Worm (Caenorhabditis elegans) whole organism, young adult: ENCODE measurements around the gene arx-6.

Experiments used
- F39B2.1 ChIP-seq: fragments of 200-800 bp; sonication (Bioruptor generic); IDR thresholded peaks from 2 replicates; pipeline ENCODE4 v1.3.6; 2022; ENCODE audit warnings: missing genetic modification reagents, missing genetic modification characterization, missing compliant biosample characterization
- ama-1 ChIP-seq, 3 experiments: fragments of 150-350 bp in 1 of 3; sonication (generic microtip) in 2 of 3; optimal IDR thresholded peaks; 2 replicates each; lab custom pipeline; 2014 to 2018; ENCODE audit warnings: missing biosample characterization in 2 of 3, missing genetic modification characterization in 2 of 3, missing genetic modification reagents in 2 of 3
- aptf-2 ChIP-seq: fragments of 200-800 bp; sonication (Bioruptor generic); conservative IDR thresholded peaks from 2 replicates; pipeline ENCODE4 v1.3.6; 2022; ENCODE audit warnings: missing genetic modification reagents, missing genetic modification characterization, missing compliant biosample characterization
- ceh-40 ChIP-seq: fragments of 200-800 bp; sonication (Bioruptor generic); IDR thresholded peaks from 2 replicates; pipeline ENCODE4 v1.3.6; 2022; ENCODE audit warnings: missing genetic modification characterization, missing compliant biosample characterization
- egrh-3 ChIP-seq: fragments of 200-800 bp; sonication (Bioruptor generic); IDR thresholded peaks from 2 replicates; pipeline ENCODE4 v1.3.6; 2022; ENCODE audit warnings: missing genetic modification reagents, missing genetic modification characterization, missing compliant biosample characterization
- pha-4 ChIP-seq: fragments of 150-350 bp; sonication (generic microtip); optimal IDR thresholded peaks from 2 replicates; lab custom pipeline; 2014; ENCODE audit warnings: missing biosample characterization, missing genetic modification reagents, missing genetic modification characterization
- tbx-9 ChIP-seq: sonication (generic microtip); optimal IDR thresholded peaks from 2 replicates; lab custom pipeline; 2016; ENCODE audit warnings: borderline replicate concordance, missing genetic modification characterization, inconsistent platforms, missing compliant biosample characterization
- unc-62 ChIP-seq: fragments of 150-350 bp; optimal IDR thresholded peaks from 2 replicates; lab custom pipeline; 2014; ENCODE audit warnings: missing biosample characterization, missing genetic modification reagents, missing genetic modification characterization
- zfh-2 ChIP-seq: fragments of 200-800 bp; sonication (Bioruptor generic); conservative IDR thresholded peaks from 2 replicates; pipeline ENCODE4 v1.3.6; 2022; ENCODE audit warnings: missing genetic modification reagents, missing genetic modification characterization, missing compliant biosample characterization
- zim-3 ChIP-seq: sonication (generic microtip); optimal IDR thresholded peaks from 2 replicates; lab custom pipeline; 2017; ENCODE audit warnings: mild to moderate bottlenecking, missing genetic modification characterization, moderate library complexity, missing compliant biosample characterization
- ztf-3 ChIP-seq: fragments of 200-800 bp; sonication (Bioruptor generic); optimal IDR thresholded peaks from 2 replicates; lab custom pipeline; 2018; ENCODE audit warnings: mild to moderate bottlenecking, missing genetic modification characterization, missing compliant biosample characterization

ce11 chrIII:4918906-4919305 lies 40.4 kb downstream of the arx-6 start:
- TF ChIP-seq F39B2.1 (GFP tag; lab: Robert Waterston, UW): no peak
- TF ChIP-seq ama-1 (optimal IDR thresholded peaks at IDR 0.05; lab: Kevin White, UChicago): no peak
- TF ChIP-seq ama-1 (GFP tag; optimal IDR thresholded peaks at IDR 0.05; lab: Kevin White, UChicago): no peak
- TF ChIP-seq unc-62: no peak
- no peak for TF ChIP-seq pha-4 (tag; lab: Kevin White, UChicago)
- TF ChIP-seq egrh-3 (GFP tag; lab: Robert Waterston, UW): no peak
- no peak for TF ChIP-seq ceh-40 (GFP tag; lab: Robert Waterston, UW)
- TF ChIP-seq ztf-3 (GFP tag; lab: Kevin White, UChicago): no peak
- TF ChIP-seq aptf-2 (GFP tag; lab: Robert Waterston, UW): no peak
- TF ChIP-seq tbx-9: no peak
- TF ChIP-seq zfh-2 (GFP tag; lab: Robert Waterston, UW): no peak
- no peak for TF ChIP-seq zim-3 (tag; lab: Kevin White, UChicago)
